Worm (Caenorhabditis elegans) whole organism, mixed stage, embryonic: ENCODE results near the gene glr-2.

ENCODE experiments used
- ceh-83 ChIP-seq: fragments of 200-800 bp; sonication (Bioruptor generic); optimal IDR thresholded peaks from 2 replicates; lab custom pipeline; 2018; ENCODE audit warnings: mild to moderate bottlenecking, missing genetic modification characterization, missing compliant biosample characterization
- ces-1 ChIP-seq: fragments of 150-350 bp; optimal IDR thresholded peaks from 2 replicates; lab custom pipeline; 2014; ENCODE audit warnings: missing biosample characterization, missing genetic modification reagents, missing genetic modification characterization
- ham-2 ChIP-seq: fragments of 200-800 bp; sonication (Bioruptor generic); optimal IDR thresholded peaks from 2 replicates; lab custom pipeline; 2018; ENCODE audit warnings: mild to moderate bottlenecking, missing genetic modification characterization, missing compliant biosample characterization
- hlh-1 ChIP-seq: fragments of 150-350 bp; optimal IDR thresholded peaks from 2 replicates; lab custom pipeline; 2014; ENCODE audit warnings: missing biosample characterization, missing genetic modification reagents, missing genetic modification characterization
- lin-13 ChIP-seq: fragments of 150-350 bp; optimal IDR thresholded peaks from 2 replicates; lab custom pipeline; 2014; ENCODE audit warnings: missing biosample characterization, missing genetic modification characterization
- lin-32 ChIP-seq: fragments of 200-800 bp; sonication (Bioruptor generic); optimal IDR thresholded peaks from 2 replicates; lab custom pipeline; 2018; ENCODE audit warnings: mild to moderate bottlenecking, missing genetic modification characterization, missing compliant biosample characterization
- lsy-2 ChIP-seq: fragments of 150-350 bp; optimal IDR thresholded peaks from 2 replicates; lab custom pipeline; 2014; ENCODE audit warnings: missing biosample characterization, missing genetic modification characterization
- mab-5 ChIP-seq: fragments of 150-350 bp; optimal IDR thresholded peaks from 2 replicates; lab custom pipeline; 2014; ENCODE audit warnings: missing biosample characterization, missing genetic modification characterization
- mep-1 ChIP-seq: fragments of 150-350 bp; optimal IDR thresholded peaks from 2 replicates; lab custom pipeline; 2017; ENCODE audit warnings: missing biosample characterization, missing genetic modification reagents, missing genetic modification characterization, inconsistent platforms
- nhr-12 ChIP-seq: fragments of 150-350 bp; optimal IDR thresholded peaks from 2 replicates; lab custom pipeline; 2014; ENCODE audit warnings: missing biosample characterization, missing genetic modification characterization
- nhr-237 ChIP-seq: fragments of 150-350 bp; optimal IDR thresholded peaks from 2 replicates; lab custom pipeline; 2014; ENCODE audit warnings: missing biosample characterization, missing genetic modification characterization
- snpc-4 ChIP-seq: fragments of 150-350 bp; optimal IDR thresholded peaks from 2 replicates; lab custom pipeline; 2014; ENCODE audit warnings: missing biosample characterization, missing genetic modification characterization
- unc-39 ChIP-seq: fragments of 150-350 bp; optimal IDR thresholded peaks from 2 replicates; lab custom pipeline; 2014; ENCODE audit warnings: missing biosample characterization, missing genetic modification characterization
- unc-62 ChIP-seq: fragments of 150-350 bp; optimal IDR thresholded peaks from 2 replicates; lab custom pipeline; 2014; ENCODE audit warnings: missing biosample characterization, missing genetic modification reagents, missing genetic modification characterization

- no peak for TF ChIP-seq snpc-4
- TF ChIP-seq hlh-1 (tag; lab: Kevin White, UChicago) = no peak
- TF ChIP-seq nhr-12 (tag; lab: Kevin White, UChicago) = no peak
- no peak for TF ChIP-seq lsy-2
- no peak for TF ChIP-seq unc-62 (GFP tag; lab: Kevin White, UChicago)
- TF ChIP-seq ceh-83 (GFP tag; lab: Kevin White, UChicago) = no peak
- TF ChIP-seq lin-13 (tag; lab: Kevin White, UChicago) = no peak
- TF ChIP-seq nhr-237 (tag; lab: Kevin White, UChicago) = no peak
- no peak for TF ChIP-seq ham-2 (GFP tag; lab: Kevin White, UChicago)
- TF ChIP-seq ces-1 (GFP tag; lab: Kevin White, UChicago) = no peak
- TF ChIP-seq mep-1 (tag; lab: Kevin White, UChicago) = no peak
- TF ChIP-seq mab-5 (tag; lab: Kevin White, UChicago) = no peak
- TF ChIP-seq unc-39 (tag; lab: Kevin White, UChicago) = no peak
- no peak for TF ChIP-seq lin-32 (GFP tag; lab: Kevin White, UChicago)
Observed at ce11 chrIII:7158709-7159108, 13.9 kb upstream of the glr-2 start, which contains the start of gene nuo-4.
